Worm (Caenorhabditis elegans) whole organism, L1 larva: ENCODE data around the gene idpb-1.

ENCODE experiments used
- C04F5.9 ChIP-seq: sonication (generic microtip); optimal IDR thresholded peaks from 2 replicates; lab custom pipeline; 2016; ENCODE audit warnings: missing genetic modification characterization, missing compliant biosample characterization
- aly-2 ChIP-seq: fragments of 150-350 bp; optimal IDR thresholded peaks from 2 replicates; lab custom pipeline; 2014; ENCODE audit warnings: missing biosample characterization, missing genetic modification characterization
- blmp-1 ChIP-seq: fragments of 150-350 bp; optimal IDR thresholded peaks from 2 replicates; lab custom pipeline; 2014; ENCODE audit warnings: missing biosample characterization, missing genetic modification characterization
- ceh-63 ChIP-seq: fragments of 200-800 bp; sonication (Bioruptor generic); optimal IDR thresholded peaks from 2 replicates; lab custom pipeline; 2018; ENCODE audit warnings: mild to moderate bottlenecking, missing genetic modification characterization, missing compliant biosample characterization
- ceh-88 ChIP-seq: fragments of 200-800 bp; sonication (Bioruptor generic); IDR thresholded peaks from 2 replicates; pipeline ENCODE4 v1.3.6; 2022; ENCODE audit warnings: missing genetic modification characterization, missing compliant biosample characterization
- ces-1 ChIP-seq: fragments of 150-350 bp; optimal IDR thresholded peaks from 2 replicates; lab custom pipeline; 2014; ENCODE audit warnings: missing biosample characterization, missing genetic modification reagents, missing genetic modification characterization
- dsc-1 ChIP-seq: sonication (generic microtip); optimal IDR thresholded peaks from 2 replicates; lab custom pipeline; 2016; ENCODE audit warnings: mild to moderate bottlenecking, missing genetic modification characterization, missing compliant biosample characterization
- efl-3 ChIP-seq: fragments of 200-800 bp; sonication (Bioruptor generic); optimal IDR thresholded peaks from 2 replicates; lab custom pipeline; 2018; ENCODE audit warnings: mild to moderate bottlenecking, missing genetic modification characterization, missing compliant biosample characterization
- egl-27 ChIP-seq, 2 experiments: fragments of 150-350 bp in 1 of 2; sonication (generic microtip); optimal IDR thresholded peaks; 3 replicates each; lab custom pipeline; 2017 to 2018; ENCODE audit warnings: missing biosample characterization in 2 of 2, missing genetic modification characterization in 2 of 2, missing genetic modification reagents in 2 of 2
- elt-3 ChIP-seq, 6 experiments: fragments of 150-350 bp in 1 of 6; sonication (generic microtip); optimal IDR thresholded peaks; 2 replicates each; lab custom pipeline; 2017 to 2018; ENCODE audit warnings: missing biosample characterization in 6 of 6, missing genetic modification characterization in 6 of 6, inconsistent platforms in 1 of 6
- fkh-10 ChIP-seq: sonication (generic microtip); optimal IDR thresholded peaks from 2 replicates; lab custom pipeline; 2017; ENCODE audit warnings: missing biosample characterization, missing genetic modification reagents, missing genetic modification characterization
- fkh-8 ChIP-seq: sonication (generic microtip); optimal IDR thresholded peaks from 2 replicates; lab custom pipeline; 2016; ENCODE audit warnings: mild to moderate bottlenecking, missing genetic modification characterization, missing compliant biosample characterization
- fos-1 ChIP-seq: fragments of 150-350 bp; optimal IDR thresholded peaks from 2 replicates; lab custom pipeline; 2014; ENCODE audit warnings: missing biosample characterization, missing genetic modification characterization
- hlh-17 ChIP-seq: fragments of 200-800 bp; sonication (Bioruptor generic); optimal IDR thresholded peaks from 2 replicates; lab custom pipeline; 2018; ENCODE audit warnings: missing genetic modification characterization, mild to moderate bottlenecking, missing compliant biosample characterization, moderate library complexity, borderline replicate concordance
- hlh-4 ChIP-seq: sonication (generic microtip); optimal IDR thresholded peaks from 2 replicates; lab custom pipeline; 2016; ENCODE audit warnings: mild to moderate bottlenecking, missing genetic modification characterization, missing compliant biosample characterization
- jun-1 ChIP-seq: fragments of 150-350 bp; optimal IDR thresholded peaks from 2 replicates; lab custom pipeline; 2014; ENCODE audit warnings: missing biosample characterization, missing genetic modification reagents, missing genetic modification characterization
- lin-13 ChIP-seq: fragments of 150-350 bp; optimal IDR thresholded peaks from 2 replicates; lab custom pipeline; 2014; ENCODE audit warnings: missing biosample characterization, missing genetic modification reagents, missing genetic modification characterization
- lin-14 ChIP-seq: fragments of 200-800 bp; sonication (Bioruptor generic); optimal IDR thresholded peaks from 2 replicates; lab custom pipeline; 2018; ENCODE audit warnings: mild to moderate bottlenecking, missing genetic modification characterization, moderate library complexity, missing compliant biosample characterization
- lin-15B ChIP-seq: fragments of 150-350 bp; sonication (generic microtip); optimal IDR thresholded peaks from 3 replicates; lab custom pipeline; 2014; ENCODE audit warnings: missing biosample characterization, missing genetic modification characterization
- lin-35 ChIP-seq, 2 experiments: fragments of 150-350 bp; optimal IDR thresholded peaks; 2 replicates each; lab custom pipeline; 2014; ENCODE audit warnings: missing biosample characterization in 2 of 2, missing genetic modification characterization in 2 of 2, missing genetic modification reagents in 2 of 2
- lin-39 ChIP-seq: fragments of 150-350 bp; optimal IDR thresholded peaks from 2 replicates; lab custom pipeline; 2014; ENCODE audit warnings: missing biosample characterization, missing genetic modification reagents, missing genetic modification characterization
- lir-3 ChIP-seq: sonication (generic microtip); optimal IDR thresholded peaks from 2 replicates; lab custom pipeline; 2016; ENCODE audit warnings: mild to moderate bottlenecking, missing genetic modification characterization, moderate library complexity, missing compliant biosample characterization; ENCODE audit not compliant: poor library complexity
- mab-9 ChIP-seq: fragments of 200-800 bp; sonication (Bioruptor generic); IDR thresholded peaks from 2 replicates; pipeline ENCODE4 v1.3.6; 2022; ENCODE audit warnings: missing genetic modification reagents, missing genetic modification characterization, missing compliant biosample characterization
- mep-1 ChIP-seq: fragments of 150-350 bp; optimal IDR thresholded peaks from 2 replicates; lab custom pipeline; 2014; ENCODE audit warnings: missing biosample characterization, missing genetic modification characterization
- nhr-11 ChIP-seq: fragments of 150-350 bp; optimal IDR thresholded peaks from 2 replicates; lab custom pipeline; 2014; ENCODE audit warnings: missing biosample characterization, missing genetic modification characterization
- nhr-12 ChIP-seq: sonication (generic microtip); optimal IDR thresholded peaks from 2 replicates; lab custom pipeline; 2017; ENCODE audit warnings: missing biosample characterization, missing genetic modification characterization
- nhr-237 ChIP-seq: fragments of 150-350 bp; optimal IDR thresholded peaks from 2 replicates; lab custom pipeline; 2014; ENCODE audit warnings: missing biosample characterization, missing genetic modification characterization
- nhr-47 ChIP-seq: sonication (generic microtip); optimal IDR thresholded peaks from 2 replicates; lab custom pipeline; 2016; ENCODE audit warnings: mild to moderate bottlenecking, missing genetic modification characterization, moderate library complexity, missing compliant biosample characterization
- nhr-76 ChIP-seq: sonication (generic microtip); optimal IDR thresholded peaks from 2 replicates; lab custom pipeline; 2017; ENCODE audit warnings: missing biosample characterization, missing genetic modification characterization
- nhr-77 ChIP-seq: fragments of 150-350 bp; optimal IDR thresholded peaks from 2 replicates; lab custom pipeline; 2014; ENCODE audit warnings: missing biosample characterization, missing genetic modification characterization
- nhr-84 ChIP-seq: sonication (generic microtip); optimal IDR thresholded peaks from 2 replicates; lab custom pipeline; 2017; ENCODE audit warnings: missing biosample characterization, missing genetic modification characterization
- nhr-85 ChIP-seq: sonication (generic microtip); peaks from one replicate; lab custom pipeline; 2016; ENCODE audit warnings: missing genetic modification characterization, inconsistent platforms, missing compliant biosample characterization
- nhr-90 ChIP-seq: sonication (generic microtip); optimal IDR thresholded peaks from 2 replicates; lab custom pipeline; 2016; ENCODE audit warnings: mild to moderate bottlenecking, missing genetic modification characterization, missing compliant biosample characterization; ENCODE audit not compliant: poor library complexity
- pag-3 ChIP-seq: sonication (generic microtip); optimal IDR thresholded peaks from 2 replicates; lab custom pipeline; 2017; ENCODE audit warnings: missing genetic modification characterization, mild to moderate bottlenecking, missing compliant biosample characterization, antibody characterized with exemption, borderline replicate concordance; ENCODE audit not compliant: insufficient read depth
- skn-1 ChIP-seq: fragments of 150-350 bp; optimal IDR thresholded peaks from 2 replicates; lab custom pipeline; 2014; ENCODE audit warnings: missing biosample characterization, missing genetic modification characterization
- snu-23 ChIP-seq: sonication (generic microtip); optimal IDR thresholded peaks from 2 replicates; lab custom pipeline; 2016; ENCODE audit warnings: missing genetic modification characterization, missing compliant biosample characterization
- sptf-1 ChIP-seq: fragments of 150-350 bp; optimal IDR thresholded peaks from 2 replicates; lab custom pipeline; 2014; ENCODE audit warnings: missing biosample characterization, missing genetic modification characterization
- sup-37 ChIP-seq: fragments of 200-800 bp; sonication (Bioruptor generic); optimal IDR thresholded peaks from 2 replicates; lab custom pipeline; 2018; ENCODE audit warnings: mild to moderate bottlenecking, missing genetic modification characterization, missing compliant biosample characterization
- swsn-7 ChIP-seq: sonication (generic microtip); optimal IDR thresholded peaks from 2 replicates; lab custom pipeline; 2016; ENCODE audit warnings: missing genetic modification characterization, missing compliant biosample characterization
- tbx-2 ChIP-seq: sonication (generic microtip); optimal IDR thresholded peaks from 2 replicates; lab custom pipeline; 2016; ENCODE audit warnings: missing genetic modification characterization, missing compliant biosample characterization
- tlp-1 ChIP-seq: fragments of 150-350 bp; optimal IDR thresholded peaks from 2 replicates; lab custom pipeline; 2014; ENCODE audit warnings: missing biosample characterization, missing genetic modification characterization
- unc-130 ChIP-seq: fragments of 150-350 bp; optimal IDR thresholded peaks from 2 replicates; lab custom pipeline; 2017; ENCODE audit warnings: missing biosample characterization, missing genetic modification characterization, inconsistent platforms
- unc-30 ChIP-seq: sonication (generic microtip); optimal IDR thresholded peaks from 2 replicates; lab custom pipeline; 2017; ENCODE audit warnings: missing biosample characterization, missing genetic modification characterization
- vab-15 ChIP-seq: sonication (generic microtip); optimal IDR thresholded peaks from 2 replicates; lab custom pipeline; 2017; ENCODE audit warnings: missing genotype, mild to moderate bottlenecking, missing genetic modification characterization, missing compliant biosample characterization
- xbp-1 ChIP-seq: sonication (generic microtip); optimal IDR thresholded peaks from 2 replicates; lab custom pipeline; 2016; ENCODE audit warnings: missing genetic modification characterization, missing compliant biosample characterization
- zag-1 ChIP-seq: fragments of 150-350 bp; optimal IDR thresholded peaks from 2 replicates; lab custom pipeline; 2014; ENCODE audit warnings: missing biosample characterization, missing genetic modification characterization
- zip-4 ChIP-seq: fragments of 200-800 bp; sonication (Bioruptor generic); optimal IDR thresholded peaks from 2 replicates; lab custom pipeline; 2018; ENCODE audit warnings: mild to moderate bottlenecking, missing genetic modification characterization, moderate library complexity, missing compliant biosample characterization
- ztf-4 ChIP-seq: fragments of 150-350 bp; optimal IDR thresholded peaks from 2 replicates; lab custom pipeline; 2014; ENCODE audit warnings: missing biosample characterization, missing genetic modification characterization

idpb-1 gene

ce11 chrII:5091640-5092243 is 10.0 kb upstream of the idpb-1 start, which contains the start of gene pld-1:
TSS of gene pld-1 (minus strand) at chrII:5091690.
- no peak for TF ChIP-seq jun-1 (tag; lab: Kevin White, UChicago)
- TF ChIP-seq dsc-1 (tag; lab: Kevin White, UChicago) = no peak
- no peak for TF ChIP-seq xbp-1 (tag; lab: Kevin White, UChicago)
- no peak for TF ChIP-seq sptf-1 (tag; lab: Kevin White, UChicago)
- no peak for TF ChIP-seq blmp-1 (tag; lab: Kevin White, UChicago)
- TF ChIP-seq elt-3 (tag; optimal IDR thresholded peaks at IDR 0.05; lab: Kevin White, UChicago) = no peak
- no peak for TF ChIP-seq nhr-12 (tag; lab: Kevin White, UChicago)
- TF ChIP-seq ceh-88 (GFP tag; lab: Robert Waterston, UW) = no peak
- TF ChIP-seq hlh-4 (tag; lab: Kevin White, UChicago) = no peak
- TF ChIP-seq nhr-85 (tag; lab: Kevin White, UChicago) = no peak
- no peak for TF ChIP-seq efl-3 (GFP tag; lab: Kevin White, UChicago)
- TF ChIP-seq lin-14 (GFP tag; lab: Kevin White, UChicago) = no peak
- no peak for TF ChIP-seq nhr-76
- no peak for TF ChIP-seq hlh-17 (GFP tag; lab: Kevin White, UChicago)
- no peak for TF ChIP-seq aly-2 (tag; lab: Kevin White, UChicago)
- no peak for TF ChIP-seq snu-23 (GFP tag; lab: Kevin White, UChicago)
- TF ChIP-seq zag-1 (tag; lab: Kevin White, UChicago) = no peak
- no peak for TF ChIP-seq nhr-77
- TF ChIP-seq fkh-10 = no peak
- TF ChIP-seq nhr-90 (tag; lab: Kevin White, UChicago) = no peak

- no peak for TF ChIP-seq hlh-17 (GFP tag; lab: Kevin White, UChicago)
- TF ChIP-seq lin-39 (tag; lab: Kevin White, UChicago) = no peak
- no peak for TF ChIP-seq lin-13 (GFP tag; lab: Kevin White, UChicago)
- TF ChIP-seq vab-15 = no peak
- no peak for TF ChIP-seq egl-27 (tag; optimal IDR thresholded peaks at IDR 0.05; lab: Kevin White, UChicago)
- TF ChIP-seq ceh-88 (GFP tag; lab: Robert Waterston, UW) = no peak
- TF ChIP-seq sup-37 (GFP tag; lab: Kevin White, UChicago) = no peak
- TF ChIP-seq blmp-1 (tag; lab: Kevin White, UChicago) = peak; percentile 69
- TF ChIP-seq tbx-2 (tag; lab: Kevin White, UChicago) = peak; percentile 65
- peak; percentile 41 for TF ChIP-seq fkh-8
- TF ChIP-seq lin-35 (GFP tag; optimal IDR thresholded peaks at IDR 0.05; lab: Kevin White, UChicago) = peak; percentile 37 to 45
- TF ChIP-seq hlh-4 (tag; lab: Kevin White, UChicago) = no peak
- TF ChIP-seq mab-9 (GFP tag; lab: Robert Waterston, UW) = no peak
- TF ChIP-seq fos-1 (tag; lab: Kevin White, UChicago) = peak; percentile 30
- TF ChIP-seq zip-4 (GFP tag; lab: Kevin White, UChicago) = no peak
- TF ChIP-seq tlp-1 (tag; lab: Kevin White, UChicago) = no peak
- TF ChIP-seq ceh-63 (GFP tag; lab: Kevin White, UChicago) = no peak
- no peak for TF ChIP-seq unc-30 (tag; lab: Kevin White, UChicago)
- TF ChIP-seq nhr-11 (tag; lab: Kevin White, UChicago) = no peak
- TF ChIP-seq xbp-1 (tag; lab: Kevin White, UChicago) = peak; percentile 11
- peak; percentile 45 for TF ChIP-seq nhr-47 (tag; lab: Kevin White, UChicago)
- TF ChIP-seq ztf-4 (tag; lab: Kevin White, UChicago) = no peak
- no peak for TF ChIP-seq lin-15B
- TF ChIP-seq mep-1 (tag; lab: Kevin White, UChicago) = peak; percentile 53
- TF ChIP-seq elt-3 (tag; optimal IDR thresholded peaks at IDR 0.05; lab: Kevin White, UChicago) = peak in 1 of 6 experiments; percentile 46
- peak; percentile 32 for TF ChIP-seq skn-1
- no peak for TF ChIP-seq ces-1 (GFP tag; lab: Kevin White, UChicago)
- no peak for TF ChIP-seq nhr-84
- no peak for TF ChIP-seq nhr-237 (tag; lab: Kevin White, UChicago)
- no peak for TF ChIP-seq nhr-12 (tag; lab: Kevin White, UChicago)
- TF ChIP-seq C04F5.9 (tag; lab: Kevin White, UChicago) = no peak
- no peak for TF ChIP-seq lir-3
- TF ChIP-seq swsn-7 (tag; lab: Kevin White, UChicago) = peak; percentile 40
- peak; percentile 29 for TF ChIP-seq unc-130 (tag; lab: Kevin White, UChicago)
- TF ChIP-seq pag-3 (tag; lab: Kevin White, UChicago) = no peak
Observed at ce11 chrII:5092362-5093281, 9.2 kb upstream of the idpb-1 start, which contains the start of gene C04G6.2. TSS of gene C04G6.2 (plus strand) at chrII:5093231.
